Worm (Caenorhabditis elegans) whole organism, L3 larva: ENCODE measurements around the gene C05D11.1.

Experiments used
- fos-1 ChIP-seq: fragments of 150-350 bp; optimal IDR thresholded peaks from 2 replicates; lab custom pipeline; 2014; ENCODE audit warnings: missing biosample characterization, missing genetic modification characterization
- pha-4 ChIP-seq: fragments of 150-350 bp; optimal IDR thresholded peaks from 2 replicates; lab custom pipeline; 2014; ENCODE audit warnings: missing biosample characterization, missing genetic modification reagents, missing genetic modification characterization

- TF ChIP-seq pha-4 (tag; lab: Kevin White, UChicago) (peak; percentile 58), fos-1 (tag; lab: Kevin White, UChicago) (no peak)
These were observed 52.5 kb downstream of the C05D11.1 start for ce11 chrIII:6488916-6489315.
